Fruit fly (Drosophila melanogaster) whole organism, embryonic: Measurements from ENCODE around the gene ninaE.
A peak's percentile ranks its signal among the peaks of the same experiment; 100 is the strongest.

Experiments used
- Ada2b ChIP-seq: fragments of 200-800 bp; sonication (Bioruptor generic); IDR thresholded peaks from 2 replicates; pipeline ENCODE4 v1.3.6; 2022; ENCODE audit warnings: missing biosample characterization, missing genetic modification characterization
- Aef1 ChIP-seq: fragments of 200-800 bp; sonication (Bioruptor generic); IDR thresholded peaks from 3 replicates; pipeline ENCODE4 v1.3.6; 2022; ENCODE audit warnings: missing biosample characterization, missing genetic modification characterization
- Awh ChIP-seq: fragments of 200-800 bp; sonication (Bioruptor generic); IDR thresholded peaks from 2 replicates; pipeline ENCODE4, ENCODE4 v1.3.6; 2022; ENCODE audit warnings: missing biosample characterization, missing genetic modification characterization
- C15 ChIP-seq: fragments of 200-800 bp; sonication (Bioruptor generic); IDR thresholded peaks from 3 replicates; pipeline ENCODE4 v1.3.6; 2022; ENCODE audit warnings: missing biosample characterization, missing genetic modification characterization
- CG10543 ChIP-seq: fragments of 200-800 bp; sonication (Bioruptor generic); optimal IDR thresholded peaks from 3 replicates; lab custom pipeline; 2017; ENCODE audit warnings: missing biosample characterization, mild to moderate bottlenecking, missing genetic modification characterization, moderate library complexity
- CG11723 ChIP-seq: fragments of 200-800 bp; sonication (Bioruptor generic); optimal IDR thresholded peaks from 2 replicates; lab custom pipeline; 2017; ENCODE audit warnings: missing biosample characterization, mild to moderate bottlenecking, missing genetic modification characterization
- CG15514 ChIP-seq: fragments of 200-800 bp; sonication (Bioruptor generic); optimal IDR thresholded peaks from 3 replicates; lab custom pipeline; 2017; ENCODE audit warnings: missing biosample characterization, missing genetic modification characterization, mild to moderate bottlenecking, moderate library complexity, missing genetic modification reagents
- CG15601 ChIP-seq: fragments of 200-800 bp; sonication (Bioruptor generic); optimal IDR thresholded peaks from 3 replicates; lab custom pipeline; 2019; ENCODE audit warnings: missing biosample characterization, mild to moderate bottlenecking, missing genetic modification characterization, moderate library complexity
- CG17359 ChIP-seq: fragments of 200-800 bp; sonication (Bioruptor generic); optimal IDR thresholded peaks from 3 replicates; lab custom pipeline; 2018; ENCODE audit warnings: missing biosample characterization, mild to moderate bottlenecking, missing genetic modification characterization, moderate library complexity
- CG2129 ChIP-seq: fragments of 200-800 bp; sonication (Bioruptor generic); IDR thresholded peaks from 2 replicates; pipeline ENCODE4 v1.3.6; 2022; ENCODE audit warnings: missing biosample characterization, missing genetic modification characterization; ENCODE audit not compliant: partially characterized antibody
- CG2875 ChIP-seq: fragments of 200-800 bp; sonication (Bioruptor generic); optimal IDR thresholded peaks from 2 replicates; lab custom pipeline; 2017; ENCODE audit warnings: missing biosample characterization, mild to moderate bottlenecking, missing genetic modification characterization, missing genetic modification reagents
- CG3726 ChIP-seq: fragments of 200-800 bp; sonication (Bioruptor generic); IDR thresholded peaks from 3 replicates; pipeline ENCODE4, ENCODE4 v1.3.6; 2022; ENCODE audit warnings: missing biosample characterization, missing genetic modification characterization
- CG4360 ChIP-seq: fragments of 200-800 bp; sonication (Bioruptor generic); IDR thresholded peaks from 2 replicates; pipeline ENCODE4 v1.3.6; 2022; ENCODE audit warnings: missing biosample characterization, missing genetic modification characterization
- CG4424 ChIP-seq: fragments of 200-800 bp; sonication (Bioruptor generic); optimal IDR thresholded peaks from 3 replicates; lab custom pipeline; 2016; ENCODE audit warnings: missing biosample characterization, missing genetic modification characterization
- CG4820 ChIP-seq: fragments of 200-800 bp; sonication (Bioruptor generic); optimal IDR thresholded peaks from 3 replicates; lab custom pipeline; 2016; ENCODE audit warnings: missing biosample characterization, missing genetic modification characterization
- CG6272 ChIP-seq: fragments of 200-800 bp; sonication (Bioruptor generic); IDR thresholded peaks from 2 replicates; pipeline ENCODE4 v1.3.6; 2022; ENCODE audit warnings: missing biosample characterization, missing genetic modification characterization
- Camta ChIP-seq: fragments of 200-800 bp; sonication (Bioruptor generic); optimal IDR thresholded peaks from 2 replicates; lab custom pipeline; 2016; ENCODE audit warnings: missing biosample characterization, missing genetic modification characterization
- D ChIP-seq, 2 experiments: fragments of 200-800 bp in 1 of 2; fragments of >200 bp in 1 of 2; sonication (Bioruptor generic) in 1 of 2; optimal IDR thresholded peaks; 2 replicates in 1 of 2; 3 replicates in 1 of 2; lab custom pipeline; 2017; ENCODE audit warnings: mild to moderate bottlenecking in 1 of 2, missing biosample characterization in 1 of 2, missing genetic modification characterization in 1 of 2, missing genetic modification reagents in 1 of 2
- Eip74EF ChIP-seq, 2 experiments: fragments of 200-800 bp in 1 of 2; fragments of >200 bp in 1 of 2; sonication (Bioruptor generic) in 1 of 2; optimal IDR thresholded peaks; 2 replicates each; lab custom pipeline; 2017 to 2019; ENCODE audit warnings: missing biosample characterization in 2 of 2, missing genetic modification characterization in 2 of 2, mild to moderate bottlenecking in 1 of 2, moderate library complexity in 1 of 2
- Ets65A ChIP-seq: fragments of 200-800 bp; sonication (Bioruptor generic); peaks from one replicate; lab custom pipeline; 2016; ENCODE audit warnings: missing biosample characterization, missing genetic modification characterization
- HLH54F ChIP-seq: fragments of 200-800 bp; sonication (Bioruptor generic); optimal IDR thresholded peaks from 3 replicates; lab custom pipeline; 2016; ENCODE audit warnings: missing biosample characterization, missing genetic modification characterization
- Hr39 ChIP-seq: fragments of >200 bp; optimal IDR thresholded peaks from 2 replicates; lab custom pipeline; 2017
- Max ChIP-seq: fragments of 200-800 bp; sonication (Bioruptor generic); optimal IDR thresholded peaks from 2 replicates; lab custom pipeline; 2016; ENCODE audit warnings: missing biosample characterization, mild to moderate bottlenecking, missing genetic modification characterization
- Myb ChIP-seq: fragments of 200-800 bp; sonication (Bioruptor generic); optimal IDR thresholded peaks from 2 replicates; lab custom pipeline; 2016; ENCODE audit warnings: missing biosample characterization, missing genetic modification characterization
- Neu2 ChIP-seq: fragments of 200-800 bp; sonication (Bioruptor generic); optimal IDR thresholded peaks from 3 replicates; lab custom pipeline; 2016; ENCODE audit warnings: missing biosample characterization, missing genetic modification characterization, borderline replicate concordance
- Nf-YA ChIP-seq: fragments of 200-800 bp; sonication (Bioruptor generic); IDR thresholded peaks from 2 replicates; pipeline ENCODE4 v1.3.6; 2022; ENCODE audit warnings: missing biosample characterization, missing genetic modification characterization
- Rx ChIP-seq: fragments of 200-800 bp; sonication (Bioruptor generic); IDR thresholded peaks from 2 replicates; pipeline ENCODE4 v1.3.6; 2022; ENCODE audit warnings: missing biosample characterization, missing genetic modification characterization
- Sry-β ChIP-seq: fragments of 200-800 bp; sonication (Bioruptor generic); optimal IDR thresholded peaks from 2 replicates; lab custom pipeline; 2018; ENCODE audit warnings: missing biosample characterization, mild to moderate bottlenecking, missing genetic modification characterization, moderate library complexity
- Trl ChIP-seq, 3 experiments: fragments of >200 bp in 2 of 3; fragments of 200-800 bp in 1 of 3; sonication (Bioruptor generic) in 1 of 3; optimal IDR thresholded peaks; 2 replicates in 1 of 3; 3 replicates in 2 of 3; lab custom pipeline; 2016 to 2017; ENCODE audit warnings: missing biosample characterization in 1 of 3, missing genetic modification characterization in 1 of 3
- abd-A ChIP-seq: fragments of 200-800 bp; sonication (Bioruptor generic); optimal IDR thresholded peaks from 3 replicates; lab custom pipeline; 2019; ENCODE audit warnings: missing biosample characterization, mild to moderate bottlenecking, missing genetic modification characterization, moderate library complexity
- chn ChIP-seq: fragments of 200-800 bp; sonication (Bioruptor generic); optimal IDR thresholded peaks from 2 replicates; lab custom pipeline; 2016; ENCODE audit warnings: missing biosample characterization, missing genetic modification characterization
- crc ChIP-seq: fragments of 200-800 bp; sonication (Bioruptor generic); optimal IDR thresholded peaks from 2 replicates; lab custom pipeline; 2016; ENCODE audit warnings: missing biosample characterization, missing genetic modification characterization
- dysf ChIP-seq: fragments of 200-800 bp; sonication (Bioruptor generic); IDR thresholded peaks from 3 replicates; pipeline ENCODE4 v1.3.6; 2022; ENCODE audit warnings: missing biosample characterization, missing genetic modification characterization
- en ChIP-seq: fragments of 200-800 bp; sonication (Bioruptor generic); optimal IDR thresholded peaks from 2 replicates; lab custom pipeline; 2016; ENCODE audit warnings: missing biosample characterization, missing genetic modification characterization
- esg ChIP-seq: fragments of 200-800 bp; sonication (Bioruptor generic); conservative IDR thresholded peaks from 2 replicates; pipeline ENCODE4 v1.3.6; 2022; ENCODE audit warnings: missing biosample characterization, missing genetic modification characterization
- exex ChIP-seq: fragments of 200-800 bp; sonication (Bioruptor generic); optimal IDR thresholded peaks from 4 replicates; lab custom pipeline; 2018; ENCODE audit warnings: missing biosample characterization, mild to moderate bottlenecking, missing genetic modification characterization, moderate library complexity
- gcm ChIP-seq: fragments of 200-800 bp; sonication (Bioruptor generic); optimal IDR thresholded peaks from 2 replicates; lab custom pipeline; 2019; ENCODE audit warnings: missing biosample characterization, mild to moderate bottlenecking, missing genetic modification characterization, moderate library complexity
- ind ChIP-seq: fragments of 200-800 bp; sonication (Bioruptor generic); optimal IDR thresholded peaks from 3 replicates; lab custom pipeline; 2016; ENCODE audit warnings: missing biosample characterization, missing genetic modification characterization
- jigr1 ChIP-seq: fragments of 200-800 bp; sonication (Bioruptor generic); IDR thresholded peaks from 3 replicates; pipeline ENCODE4 v1.3.6; 2022; ENCODE audit warnings: missing biosample characterization, missing genetic modification characterization
- lola ChIP-seq, 3 experiments: fragments of >200 bp in 2 of 3; fragments of 200-800 bp in 1 of 3; sonication (Bioruptor generic) in 1 of 3; optimal IDR thresholded peaks; 2 replicates each; lab custom pipeline; 2017 to 2019; ENCODE audit warnings: missing biosample characterization in 3 of 3, missing genetic modification characterization in 3 of 3, mild to moderate bottlenecking in 1 of 3, moderate library complexity in 1 of 3
- nom ChIP-seq: fragments of 200-800 bp; sonication (Bioruptor generic); optimal IDR thresholded peaks from 2 replicates; lab custom pipeline; 2017; ENCODE audit warnings: missing biosample characterization, missing genetic modification characterization, mild to moderate bottlenecking, moderate library complexity, missing genetic modification reagents
- otp ChIP-seq: fragments of 200-800 bp; sonication (Bioruptor generic); IDR thresholded peaks from 3 replicates; pipeline ENCODE4, ENCODE4 v1.3.6; 2022; ENCODE audit warnings: missing biosample characterization, missing genetic modification characterization
- p53 ChIP-seq: fragments of 200-800 bp; sonication (Bioruptor generic); optimal IDR thresholded peaks from 2 replicates; lab custom pipeline; 2016; ENCODE audit warnings: missing biosample characterization, missing genetic modification characterization
- pho ChIP-seq: fragments of 200-800 bp; sonication (Bioruptor generic); optimal IDR thresholded peaks from 2 replicates; lab custom pipeline; 2016; ENCODE audit warnings: missing biosample characterization, missing genetic modification characterization
- pros ChIP-seq: fragments of 200-800 bp; sonication (Bioruptor generic); optimal IDR thresholded peaks from 3 replicates; lab custom pipeline; 2019; ENCODE audit warnings: missing biosample characterization, mild to moderate bottlenecking, missing genetic modification characterization, moderate library complexity
- shn ChIP-seq: fragments of 200-800 bp; sonication (Bioruptor generic); optimal IDR thresholded peaks from 3 replicates; lab custom pipeline; 2016; ENCODE audit warnings: missing biosample characterization, missing genetic modification characterization
- sim ChIP-seq: fragments of 200-800 bp; sonication (Bioruptor generic); IDR thresholded peaks from 2 replicates; pipeline ENCODE4 v1.3.6; 2022; ENCODE audit warnings: missing biosample characterization, missing genetic modification characterization
- slou ChIP-seq: fragments of 200-800 bp; sonication (Bioruptor generic); optimal IDR thresholded peaks from 3 replicates; lab custom pipeline; 2016; ENCODE audit warnings: missing biosample characterization, missing genetic modification characterization
- sna ChIP-seq: fragments of 200-800 bp; sonication (Bioruptor generic); IDR thresholded peaks from 2 replicates; pipeline ENCODE4 v1.3.6; 2022; ENCODE audit warnings: missing biosample characterization, missing genetic modification characterization; ENCODE audit not compliant: partially characterized antibody

ninaE gene

DNA sequence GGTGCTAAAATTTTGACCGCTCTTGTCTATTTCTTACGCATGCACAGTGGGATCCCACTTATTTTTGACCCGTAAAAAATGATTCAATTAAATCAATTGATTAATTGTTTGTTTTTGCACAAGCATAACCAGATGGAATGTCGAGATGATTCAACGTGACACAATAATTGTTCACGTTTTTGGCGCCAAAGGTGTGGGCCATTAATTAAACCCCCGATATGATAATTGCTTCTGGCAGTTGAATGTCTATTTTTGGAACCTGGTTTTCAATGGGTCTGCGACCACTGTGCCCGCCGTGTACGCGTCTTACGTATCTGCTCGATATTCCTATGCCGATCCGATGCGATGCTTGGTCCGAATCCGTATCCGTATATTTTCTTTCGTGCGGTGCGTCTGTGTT lies 4.0 kb upstream of the ninaE start (continued):
- TF ChIP-seq CG10543 (GFP tag; lab: Kevin White, UChicago): peak; percentile 77
- TF ChIP-seq esg (GFP tag; lab: Robert Waterston, UW): peak; percentile 73
- peak; percentile 73; the same call in 2 of the 3 replicates for TF ChIP-seq Aef1 (GFP tag; lab: Robert Waterston, UW)
- TF ChIP-seq gcm (GFP tag; lab: Kevin White, UChicago): peak; percentile 55
- TF ChIP-seq ind (GFP tag; lab: Kevin White, UChicago): peak; percentile 80
- peak; percentile 15 for TF ChIP-seq p53 (GFP tag; lab: Kevin White, UChicago)
- no peak for TF ChIP-seq pros (GFP tag; lab: Kevin White, UChicago)
- peak; percentile 69 for TF ChIP-seq CG17359 (tag; lab: Kevin White, UChicago)
- no peak for TF ChIP-seq CG2129 (GFP tag; lab: Robert Waterston, UW)
- TF ChIP-seq pho (GFP tag; lab: Kevin White, UChicago): peak; percentile 14
- TF ChIP-seq CG4820 (GFP tag; lab: Kevin White, UChicago): peak; percentile 65
- peak; percentile 57; the same call in 1 of the 2 replicates for TF ChIP-seq CG6272
- TF ChIP-seq CG11723 (GFP tag; lab: Kevin White, UChicago): peak; percentile 52
- no peak for TF ChIP-seq nom
- no peak for TF ChIP-seq Trl (optimal IDR thresholded peaks at IDR 0.05; lab: Kevin White, UChicago)
- TF ChIP-seq Trl (GFP tag; optimal IDR thresholded peaks at IDR 0.05; lab: Kevin White, UChicago): peak; percentile 78
- peak; percentile 55 for TF ChIP-seq HLH54F (GFP tag; lab: Kevin White, UChicago)
- TF ChIP-seq CG2875 (GFP tag; lab: Kevin White, UChicago): peak; percentile 24
- peak; percentile 24 for TF ChIP-seq slou
- TF ChIP-seq Nf-YA (GFP tag; lab: Robert Waterston, UW): 0 out of 2 replicates have a peak, but pooled peaks have one; percentile 43
- peak; percentile 98 for TF ChIP-seq Ets65A (GFP tag; lab: Kevin White, UChicago)
- peak; percentile 31 for TF ChIP-seq Neu2
- TF ChIP-seq Sry-β (GFP tag; lab: Kevin White, UChicago): peak; percentile 8
- no peak for TF ChIP-seq CG15514
- peak; percentile 38 for TF ChIP-seq chn (GFP tag; lab: Kevin White, UChicago)
- TF ChIP-seq Awh (GFP tag; lab: Robert Waterston, UW): 0 out of 2 replicates have a peak, but pooled peaks have one; percentile 30
- TF ChIP-seq CG4424 (GFP tag; lab: Kevin White, UChicago): peak; percentile 71
- peak; percentile 31 for TF ChIP-seq Max
- peak; percentile 75 for TF ChIP-seq shn (GFP tag; lab: Kevin White, UChicago)
- peak in 1 of 3 experiments; percentile 37 for TF ChIP-seq lola (GFP tag; optimal IDR thresholded peaks at IDR 0.05; lab: Kevin White, UChicago)
- no peak for TF ChIP-seq sna (GFP tag; lab: Robert Waterston, UW)
- peak; percentile 53 for TF ChIP-seq Rx (GFP tag; lab: Robert Waterston, UW)
- TF ChIP-seq D (optimal IDR thresholded peaks at IDR 0.05; lab: Kevin White, UChicago): no peak
- TF ChIP-seq D (GFP tag; optimal IDR thresholded peaks at IDR 0.05; lab: Kevin White, UChicago): peak; percentile 59
- peak; percentile 74; the same call in 1 of the 3 replicates for TF ChIP-seq otp (GFP tag; lab: Robert Waterston, UW)
- peak; percentile 51 for TF ChIP-seq crc (GFP tag; lab: Kevin White, UChicago)
- TF ChIP-seq Camta (GFP tag; lab: Kevin White, UChicago): peak; percentile 42
- 0 out of 2 replicates have a peak, but pooled peaks have one; percentile 33 for TF ChIP-seq CG4360 (GFP tag; lab: Robert Waterston, UW)
- TF ChIP-seq C15 (GFP tag; lab: Robert Waterston, UW): no peak
- peak; percentile 61; the same call in 2 of the 3 replicates for TF ChIP-seq jigr1
- TF ChIP-seq Hr39 (lab: Kevin White, UChicago): no peak
- TF ChIP-seq abd-A (tag; lab: Kevin White, UChicago): no peak
- TF ChIP-seq en (GFP tag; lab: Kevin White, UChicago): no peak
- peak; percentile 67 for TF ChIP-seq Ada2b (GFP tag; lab: Robert Waterston, UW)
- TF ChIP-seq Eip74EF (GFP tag; optimal IDR thresholded peaks at IDR 0.05; lab: Kevin White, UChicago): peak in 1 of 2 experiments; percentile 63
- peak; percentile 49 for TF ChIP-seq Myb
- TF ChIP-seq sim (GFP tag; lab: Robert Waterston, UW): no peak
- peak; percentile 73; the same call in 2 of the 3 replicates for TF ChIP-seq CG3726 (GFP tag; lab: Robert Waterston, UW)
- TF ChIP-seq CG15601 (tag; lab: Kevin White, UChicago): peak; percentile 45
- TF ChIP-seq dysf (GFP tag; lab: Robert Waterston, UW): peak; percentile 85
- no peak for TF ChIP-seq exex (tag; lab: Kevin White, UChicago)
